Worm (Caenorhabditis elegans): Measurements from ENCODE around the gene Y105C5A.24.

DNA sequence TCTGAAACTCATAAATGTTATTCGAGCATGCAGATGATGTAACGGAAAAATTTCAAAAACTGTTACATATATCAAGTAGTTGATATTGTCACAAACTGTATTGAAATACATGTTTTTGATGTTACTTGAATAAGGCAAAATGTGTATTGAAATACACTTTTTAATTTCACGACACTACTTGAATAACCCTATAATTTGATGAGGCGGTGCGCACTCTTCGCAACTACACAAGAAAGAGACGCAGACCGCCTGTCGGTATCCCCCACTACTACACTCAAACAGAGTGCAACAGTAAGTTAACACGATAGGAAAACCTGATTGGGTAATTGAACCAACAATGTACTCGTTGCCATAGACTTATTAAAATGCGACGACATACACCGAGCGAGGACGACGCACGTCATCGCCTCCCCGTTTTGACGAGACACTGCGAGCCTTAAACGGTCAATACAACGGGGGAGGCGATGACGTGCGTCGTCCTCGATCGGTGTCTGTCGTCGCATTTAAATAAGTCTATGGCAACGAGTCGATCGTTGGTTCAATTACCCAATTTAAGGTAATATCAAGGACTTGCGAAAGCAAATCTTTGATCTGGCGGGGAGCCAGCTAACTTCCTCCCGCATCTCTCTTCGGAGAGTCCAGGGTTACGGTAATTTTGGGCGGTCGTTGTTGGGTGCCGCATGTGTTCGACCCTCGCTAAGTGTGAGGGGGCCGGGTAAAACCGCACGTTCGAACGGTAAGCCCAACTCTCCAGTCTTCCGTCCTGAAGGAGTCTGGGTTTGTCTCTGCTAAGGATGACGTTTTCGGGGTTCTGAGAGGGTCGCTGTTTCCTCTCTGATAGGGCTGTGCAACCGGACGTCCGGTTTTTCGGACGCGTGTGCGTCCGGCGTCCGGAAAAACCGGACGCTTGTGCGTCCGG lies 3.5 kb downstream of the Y105C5A.24 start:
- TF ChIP-seq W03F9.2 (tag; optimal IDR thresholded peaks at IDR 0.05) (no peak), dao-5 (tag; optimal IDR thresholded peaks at IDR 0.05) (no peak)
